Fruit fly (Drosophila melanogaster) whole organism, embryonic: ENCODE measurements around the gene CG13385.
A peak's percentile ranks its signal among the peaks of the same experiment; 100 is the strongest.

Experiments used
- CG10462 ChIP-seq: fragments of 200-800 bp; sonication (Bioruptor generic); optimal IDR thresholded peaks from 2 replicates; lab custom pipeline; 2016; ENCODE audit warnings: missing biosample characterization, missing genetic modification characterization
- CG11398 ChIP-seq: fragments of 200-800 bp; sonication (Bioruptor generic); optimal IDR thresholded peaks from 2 replicates; lab custom pipeline; 2016; ENCODE audit warnings: missing biosample characterization, missing genetic modification characterization
- CG12942 ChIP-seq: fragments of 200-800 bp; sonication (Bioruptor generic); optimal IDR thresholded peaks from 3 replicates; lab custom pipeline; 2016; ENCODE audit warnings: missing biosample characterization, missing genetic modification characterization
- CG13123 ChIP-seq: fragments of 200-800 bp; sonication (Bioruptor generic); optimal IDR thresholded peaks from 2 replicates; lab custom pipeline; 2016; ENCODE audit warnings: missing biosample characterization, missing genetic modification characterization
- CG13775 ChIP-seq: fragments of 200-800 bp; sonication (Bioruptor generic); optimal IDR thresholded peaks from 3 replicates; lab custom pipeline; 2017; ENCODE audit warnings: missing biosample characterization, mild to moderate bottlenecking, missing genetic modification characterization
- CG14710 ChIP-seq: fragments of 200-800 bp; sonication (Bioruptor generic); optimal IDR thresholded peaks from 3 replicates; lab custom pipeline; 2019; ENCODE audit warnings: missing biosample characterization, mild to moderate bottlenecking, missing genetic modification characterization, moderate library complexity
- CG14860 ChIP-seq: fragments of 200-800 bp; sonication (Bioruptor generic); IDR thresholded peaks from 3 replicates; pipeline ENCODE4 v1.3.6; 2022; ENCODE audit warnings: missing biosample characterization, missing genetic modification characterization; ENCODE audit not compliant: partially characterized antibody
- CG15011 ChIP-seq: fragments of 200-800 bp; sonication (Bioruptor generic); optimal IDR thresholded peaks from 3 replicates; lab custom pipeline; 2018; ENCODE audit warnings: missing biosample characterization, mild to moderate bottlenecking, missing genetic modification characterization
- CG1602 ChIP-seq: fragments of 200-800 bp; sonication (Bioruptor generic); optimal IDR thresholded peaks from 3 replicates; lab custom pipeline; 2016; ENCODE audit warnings: missing biosample characterization, missing genetic modification characterization
- CG1647 ChIP-seq: fragments of 200-800 bp; sonication (Bioruptor generic); optimal IDR thresholded peaks from 3 replicates; lab custom pipeline; 2016; ENCODE audit warnings: missing biosample characterization, missing genetic modification characterization
- CG17802 ChIP-seq: fragments of 200-800 bp; sonication (Bioruptor generic); optimal IDR thresholded peaks from 2 replicates; lab custom pipeline; 2018; ENCODE audit warnings: missing biosample characterization, mild to moderate bottlenecking, missing genetic modification characterization, moderate library complexity
- CG2120 ChIP-seq: fragments of 200-800 bp; sonication (Bioruptor generic); optimal IDR thresholded peaks from 3 replicates; lab custom pipeline; 2016; ENCODE audit warnings: missing biosample characterization, missing genetic modification characterization
- CG31441 ChIP-seq: fragments of 200-800 bp; sonication (Bioruptor generic); IDR thresholded peaks from 2 replicates; pipeline ENCODE4 v1.3.6; 2022; ENCODE audit warnings: missing biosample characterization, missing genetic modification characterization
- CG34422 ChIP-seq: fragments of 200-800 bp; sonication (Bioruptor generic); IDR thresholded peaks from 3 replicates; pipeline ENCODE4 v1.3.6; 2022; ENCODE audit warnings: missing biosample characterization, missing genetic modification characterization
- CG6854 ChIP-seq: fragments of 200-800 bp; sonication (Bioruptor generic); optimal IDR thresholded peaks from 3 replicates; lab custom pipeline; 2017; ENCODE audit warnings: missing biosample characterization, mild to moderate bottlenecking, missing genetic modification characterization
- CG9437 ChIP-seq: fragments of 200-800 bp; sonication (Bioruptor generic); optimal IDR thresholded peaks from 2 replicates; lab custom pipeline; 2018; ENCODE audit warnings: missing biosample characterization, mild to moderate bottlenecking, missing genetic modification characterization
- CG9817 ChIP-seq: fragments of 200-800 bp; sonication (Bioruptor generic); optimal IDR thresholded peaks from 2 replicates; lab custom pipeline; 2018; ENCODE audit warnings: missing biosample characterization, mild to moderate bottlenecking, missing genetic modification characterization, moderate library complexity
- Dip3 ChIP-seq: fragments of 200-800 bp; sonication (Bioruptor generic); optimal IDR thresholded peaks from 3 replicates; lab custom pipeline; 2016; ENCODE audit warnings: missing biosample characterization, missing genetic modification characterization
- Dref ChIP-seq: fragments of 200-800 bp; sonication (Bioruptor generic); IDR thresholded peaks from 2 replicates; pipeline ENCODE4 v1.3.6; 2022; ENCODE audit warnings: missing biosample characterization, missing genetic modification characterization
- E2f1 ChIP-seq: fragments of 200-800 bp; sonication (Bioruptor generic); IDR thresholded peaks from 2 replicates; pipeline ENCODE4 v1.3.6; 2022; ENCODE audit warnings: missing biosample characterization, missing genetic modification characterization
- Eip74EF ChIP-seq, 2 experiments: fragments of 200-800 bp in 1 of 2; fragments of >200 bp in 1 of 2; sonication (Bioruptor generic) in 1 of 2; optimal IDR thresholded peaks; 2 replicates each; lab custom pipeline; 2017 to 2019; ENCODE audit warnings: missing biosample characterization in 2 of 2, missing genetic modification characterization in 2 of 2, mild to moderate bottlenecking in 1 of 2, moderate library complexity in 1 of 2
- Gsc ChIP-seq: fragments of 200-800 bp; sonication (Bioruptor generic); IDR thresholded peaks from 2 replicates; pipeline ENCODE4 v1.3.6; 2022; ENCODE audit warnings: missing biosample characterization, missing genetic modification characterization
- HmgD ChIP-seq: fragments of 200-800 bp; sonication (Bioruptor generic); optimal IDR thresholded peaks from 3 replicates; lab custom pipeline; 2016; ENCODE audit warnings: missing biosample characterization, missing genetic modification characterization
- Jarid2 ChIP-seq: fragments of 200-800 bp; sonication (Bioruptor generic); optimal IDR thresholded peaks from 3 replicates; lab custom pipeline; 2017; ENCODE audit warnings: mild to moderate bottlenecking, missing biosample characterization, missing genetic modification reagents, missing genetic modification characterization
- NfI ChIP-seq: fragments of 200-800 bp; sonication (Bioruptor generic); optimal IDR thresholded peaks from 3 replicates; lab custom pipeline; 2018; ENCODE audit warnings: missing biosample characterization, mild to moderate bottlenecking, missing genetic modification characterization, moderate library complexity
- Opbp ChIP-seq: fragments of 200-800 bp; sonication (Bioruptor generic); IDR thresholded peaks from 3 replicates; pipeline ENCODE4 v1.3.6; 2022; ENCODE audit warnings: missing biosample characterization, missing genetic modification characterization; ENCODE audit not compliant: partially characterized antibody
- Six4 ChIP-seq: fragments of 200-800 bp; sonication (Bioruptor generic); optimal IDR thresholded peaks from 2 replicates; lab custom pipeline; 2016; ENCODE audit warnings: missing biosample characterization, missing genetic modification characterization
- Spps ChIP-seq: fragments of 200-800 bp; sonication (Bioruptor generic); optimal IDR thresholded peaks from 2 replicates; lab custom pipeline; 2018; ENCODE audit warnings: missing biosample characterization, mild to moderate bottlenecking, missing genetic modification characterization
- YL-1 ChIP-seq: fragments of 200-800 bp; sonication (Bioruptor generic); optimal IDR thresholded peaks from 3 replicates; lab custom pipeline; 2017; ENCODE audit warnings: missing biosample characterization, mild to moderate bottlenecking, missing genetic modification characterization
- amos ChIP-seq: fragments of 200-800 bp; sonication (Bioruptor generic); IDR thresholded peaks from 2 replicates; pipeline ENCODE4 v1.3.6; 2022; ENCODE audit warnings: missing biosample characterization, missing genetic modification characterization; ENCODE audit not compliant: partially characterized antibody
- ato ChIP-seq: fragments of 200-800 bp; sonication (Bioruptor generic); IDR thresholded peaks from 2 replicates; pipeline ENCODE4 v1.3.6; 2022; ENCODE audit warnings: missing biosample characterization, missing genetic modification characterization; ENCODE audit not compliant: partially characterized antibody
- cad ChIP-seq: fragments of >200 bp; optimal IDR thresholded peaks from 2 replicates; lab custom pipeline; 2017; ENCODE audit warnings: missing biosample characterization, missing genetic modification characterization
- cg ChIP-seq: fragments of 200-800 bp; sonication (Bioruptor generic); optimal IDR thresholded peaks from 3 replicates; lab custom pipeline; 2019; ENCODE audit warnings: missing biosample characterization, mild to moderate bottlenecking, missing genetic modification characterization, moderate library complexity
- corto ChIP-seq: fragments of 200-800 bp; sonication (Bioruptor generic); optimal IDR thresholded peaks from 2 replicates; lab custom pipeline; 2016; ENCODE audit warnings: missing biosample characterization, mild to moderate bottlenecking, missing genetic modification characterization, moderate library complexity
- dmrt99B ChIP-seq: fragments of 200-800 bp; sonication (Bioruptor generic); optimal IDR thresholded peaks from 2 replicates; lab custom pipeline; 2018; ENCODE audit warnings: missing biosample characterization, mild to moderate bottlenecking, missing genetic modification characterization, moderate library complexity
- dpn ChIP-seq, 2 experiments: fragments of 200-800 bp; sonication (Bioruptor generic); optimal IDR thresholded peaks; 3 replicates each; lab custom pipeline; 2016; ENCODE audit warnings: missing biosample characterization in 2 of 2, missing genetic modification characterization in 2 of 2
- exex ChIP-seq: fragments of 200-800 bp; sonication (Bioruptor generic); optimal IDR thresholded peaks from 4 replicates; lab custom pipeline; 2018; ENCODE audit warnings: missing biosample characterization, mild to moderate bottlenecking, missing genetic modification characterization, moderate library complexity
- ind ChIP-seq: fragments of 200-800 bp; sonication (Bioruptor generic); optimal IDR thresholded peaks from 3 replicates; lab custom pipeline; 2016; ENCODE audit warnings: missing biosample characterization, missing genetic modification characterization
- ken ChIP-seq: fragments of 200-800 bp; sonication (Bioruptor generic); IDR thresholded peaks from 3 replicates; pipeline ENCODE4 v1.3.6; 2022; ENCODE audit warnings: missing biosample characterization, missing genetic modification characterization
- lbe ChIP-seq: fragments of 200-800 bp; sonication (Bioruptor generic); optimal IDR thresholded peaks from 2 replicates; lab custom pipeline; 2016; ENCODE audit warnings: missing biosample characterization, mild to moderate bottlenecking, missing genetic modification characterization
- lola ChIP-seq, 3 experiments: fragments of >200 bp in 2 of 3; fragments of 200-800 bp in 1 of 3; sonication (Bioruptor generic) in 1 of 3; optimal IDR thresholded peaks; 2 replicates each; lab custom pipeline; 2017 to 2019; ENCODE audit warnings: missing biosample characterization in 3 of 3, missing genetic modification characterization in 3 of 3, mild to moderate bottlenecking in 1 of 3, moderate library complexity in 1 of 3
- nerfin-1 ChIP-seq: fragments of 200-800 bp; sonication (Bioruptor generic); optimal IDR thresholded peaks from 3 replicates; lab custom pipeline; 2019; ENCODE audit warnings: missing biosample characterization, mild to moderate bottlenecking, missing genetic modification characterization, moderate library complexity
- org-1 ChIP-seq: fragments of 200-800 bp; sonication (Bioruptor generic); optimal IDR thresholded peaks from 2 replicates; lab custom pipeline; 2017; ENCODE audit warnings: missing biosample characterization, missing genetic modification characterization
- pfk ChIP-seq: fragments of 200-800 bp; sonication (Bioruptor generic); optimal IDR thresholded peaks from 2 replicates; lab custom pipeline; 2018; ENCODE audit warnings: missing biosample characterization, mild to moderate bottlenecking, missing genetic modification characterization, moderate library complexity
- sens ChIP-seq: fragments of 200-800 bp; sonication (Bioruptor generic); peaks from one replicate; lab custom pipeline; 2016; ENCODE audit warnings: missing biosample characterization, missing genetic modification characterization
- tap ChIP-seq: fragments of 200-800 bp; optimal IDR thresholded peaks from 3 replicates; lab custom pipeline; 2019; ENCODE audit warnings: missing biosample characterization, mild to moderate bottlenecking, missing genetic modification characterization, moderate library complexity
- tgo ChIP-seq: fragments of 200-800 bp; sonication (Bioruptor generic); IDR thresholded peaks from 3 replicates; pipeline ENCODE4 v1.3.6; 2022; ENCODE audit warnings: missing biosample characterization, missing genetic modification characterization
- z ChIP-seq: fragments of 200-800 bp; sonication (Bioruptor generic); IDR thresholded peaks from 3 replicates; pipeline ENCODE4 v1.3.6; 2022; ENCODE audit warnings: missing biosample characterization, missing genetic modification characterization

CG13385 gene

dm6 chr2L:8365701-8366643 is 30.5 kb upstream of the CG13385 start, which contains the start of gene Pp2A-29B (continued):
- TF ChIP-seq YL-1 (peak; percentile 65), CG34422 (no peak; the same call in 2 of the 3 replicates), HmgD (no peak), CG9817 (tag; lab: Kevin White, UChicago) (peak; percentile 17), lola (GFP tag; optimal IDR thresholded peaks at IDR 0.05; lab: Kevin White, UChicago) (peak in 1 of 3 experiments; percentile 32), CG14710 (tag; lab: Kevin White, UChicago) (peak; percentile 83), CG11398 (no peak), CG9437 (GFP tag; lab: Kevin White, UChicago) (peak; percentile 35), dpn (GFP tag; optimal IDR thresholded peaks at IDR 0.05; lab: Kevin White, UChicago) (peak in 1 of 2 experiments; percentile 17), Eip74EF (GFP tag; optimal IDR thresholded peaks at IDR 0.05; lab: Kevin White, UChicago) (no peak), E2f1 (GFP tag; lab: Robert Waterston, UW) (0 out of 2 replicates have a peak, but pooled peaks have one; percentile 23), nerfin-1 (tag; lab: Kevin White, UChicago) (peak; percentile 100), cad (GFP tag; lab: Kevin White, UChicago) (no peak), corto (GFP tag; lab: Kevin White, UChicago) (no peak), CG10462 (GFP tag; lab: Kevin White, UChicago) (peak; percentile 7), cg (GFP tag; lab: Kevin White, UChicago) (peak; percentile 98), Dref (peak; percentile 57), CG14860 (GFP tag; lab: Robert Waterston, UW) (peak; percentile 100), CG31441 (GFP tag; lab: Robert Waterston, UW) (peak; percentile 73; the same call in 1 of the 2 replicates), ind (no peak), Jarid2 (GFP tag; lab: Kevin White, UChicago) (no peak), ato (GFP tag; lab: Robert Waterston, UW) (peak; percentile 95), CG12942 (no peak), Gsc (GFP tag; lab: Robert Waterston, UW) (no peak), ken (GFP tag; lab: Robert Waterston, UW) (no peak), CG13775 (GFP tag; lab: Kevin White, UChicago) (peak; percentile 40), CG6854 (GFP tag; lab: Kevin White, UChicago) (no peak), Spps (no peak), CG2120 (GFP tag; lab: Kevin White, UChicago) (peak; percentile 19), CG17802 (tag; lab: Kevin White, UChicago) (no peak), tap (no peak), Six4 (GFP tag; lab: Kevin White, UChicago) (no peak), NfI (GFP tag; lab: Kevin White, UChicago) (peak; percentile 15), z (no peak), exex (tag; lab: Kevin White, UChicago) (peak; percentile 35), CG13123 (GFP tag; lab: Kevin White, UChicago) (no peak), lbe (peak; percentile 41), sens (GFP tag; lab: Kevin White, UChicago) (peak; percentile 37), tgo (no peak), pfk (no peak), org-1 (GFP tag; lab: Kevin White, UChicago) (no peak), CG1602 (GFP tag; lab: Kevin White, UChicago) (no peak), Dip3 (GFP tag; lab: Kevin White, UChicago) (peak; percentile 19), dmrt99B (tag; lab: Kevin White, UChicago) (no peak), CG1647 (no peak), CG15011 (no peak), amos (GFP tag; lab: Robert Waterston, UW) (peak; percentile 98), Opbp (GFP tag; lab: Robert Waterston, UW) (peak; percentile 96)
